Worm (Caenorhabditis elegans) whole organism, young adult: ENCODE results near the gene C49F5.6.

ENCODE experiments used
- B0336.3 ChIP-seq: fragments of 200-800 bp; sonication (Bioruptor generic); IDR thresholded peaks from 2 replicates; pipeline ENCODE4 v1.3.6; 2022; ENCODE audit warnings: missing genetic modification characterization, missing compliant biosample characterization
- C17E4.6 ChIP-seq: fragments of 200-800 bp; sonication (Bioruptor generic); IDR thresholded peaks from 2 replicates; pipeline ENCODE4 v1.3.6; 2022; ENCODE audit warnings: missing genetic modification reagents, missing genetic modification characterization, missing compliant biosample characterization
- F10E7.11 ChIP-seq: sonication (generic microtip); optimal IDR thresholded peaks from 2 replicates; lab custom pipeline; 2017; ENCODE audit warnings: mild to moderate bottlenecking, missing genetic modification characterization, moderate library complexity, missing compliant biosample characterization
- F23B12.7 ChIP-seq: sonication (generic microtip); optimal IDR thresholded peaks from 2 replicates; lab custom pipeline; 2017; ENCODE audit warnings: missing genetic modification characterization, mild to moderate bottlenecking, missing compliant biosample characterization, antibody characterized with exemption, moderate library complexity; ENCODE audit not compliant: insufficient read depth
- F39B2.1 ChIP-seq: fragments of 200-800 bp; sonication (Bioruptor generic); IDR thresholded peaks from 2 replicates; pipeline ENCODE4 v1.3.6; 2022; ENCODE audit warnings: missing genetic modification reagents, missing genetic modification characterization, missing compliant biosample characterization
- ZK185.1 ChIP-seq: sonication (generic microtip); optimal IDR thresholded peaks from 2 replicates; lab custom pipeline; 2016; ENCODE audit warnings: mild to moderate bottlenecking, missing genetic modification characterization, missing compliant biosample characterization; ENCODE audit not compliant: poor library complexity, severe bottlenecking
- aptf-2 ChIP-seq: fragments of 200-800 bp; sonication (Bioruptor generic); conservative IDR thresholded peaks from 2 replicates; pipeline ENCODE4 v1.3.6; 2022; ENCODE audit warnings: missing genetic modification reagents, missing genetic modification characterization, missing compliant biosample characterization
- attf-5 ChIP-seq: fragments of 200-800 bp; sonication (Bioruptor generic); optimal IDR thresholded peaks from 2 replicates; lab custom pipeline; 2018; ENCODE audit warnings: mild to moderate bottlenecking, missing genetic modification characterization, missing compliant biosample characterization
- attf-6 ChIP-seq: fragments of 200-800 bp; sonication (Bioruptor generic); IDR thresholded peaks from 2 replicates; pipeline ENCODE4 v1.3.6; 2022; ENCODE audit warnings: missing genetic modification reagents, missing genetic modification characterization, missing compliant biosample characterization
- ccch-3 ChIP-seq: fragments of 200-800 bp; sonication (Bioruptor generic); optimal IDR thresholded peaks from 2 replicates; lab custom pipeline; 2018; ENCODE audit warnings: mild to moderate bottlenecking, missing genetic modification characterization, missing compliant biosample characterization
- cebp-1 ChIP-seq, 2 experiments: fragments of 200-800 bp in 1 of 2; sonication (Bioruptor generic) in 1 of 2; sonication (generic microtip) in 1 of 2; IDR thresholded peaks in 1 of 2; optimal IDR thresholded peaks in 1 of 2; 2 replicates each; pipeline versions ENCODE4 v1.3.6 to Lab custom; 2017 to 2022; ENCODE audit warnings: missing compliant biosample characterization in 2 of 2, missing genetic modification characterization in 2 of 2, mild to moderate bottlenecking in 1 of 2, missing genetic modification reagents in 1 of 2, moderate library complexity in 1 of 2
- cebp-2 ChIP-seq: fragments of 200-800 bp; sonication (Bioruptor generic); IDR thresholded peaks from 2 replicates; pipeline ENCODE4 v1.3.6; 2022; ENCODE audit warnings: missing genetic modification characterization, missing compliant biosample characterization
- ceh-27 ChIP-seq: fragments of 200-800 bp; sonication (Bioruptor generic); optimal IDR thresholded peaks from 2 replicates; lab custom pipeline; 2018; ENCODE audit warnings: mild to moderate bottlenecking, missing genetic modification characterization, moderate library complexity, missing compliant biosample characterization
- chd-7 ChIP-seq: sonication (generic microtip); optimal IDR thresholded peaks from 2 replicates; lab custom pipeline; 2016; ENCODE audit warnings: mild to moderate bottlenecking, missing genetic modification characterization, moderate library complexity, missing compliant biosample characterization
- die-1 ChIP-seq: sonication (generic microtip); optimal IDR thresholded peaks from 2 replicates; lab custom pipeline; 2016; ENCODE audit warnings: missing genotype, mild to moderate bottlenecking, missing genetic modification characterization, missing compliant biosample characterization
- dox-1 ChIP-seq: fragments of 200-800 bp; sonication (Bioruptor generic); IDR thresholded peaks from 2 replicates; pipeline ENCODE4 v1.3.6; 2022; ENCODE audit warnings: missing genetic modification reagents, missing genetic modification characterization, missing compliant biosample characterization
- egl-18 ChIP-seq: fragments of 200-800 bp; sonication (Bioruptor generic); IDR thresholded peaks from 2 replicates; pipeline ENCODE4 v1.3.6; 2022; ENCODE audit warnings: missing genetic modification reagents, missing genetic modification characterization, missing compliant biosample characterization
- gei-17 ChIP-seq: fragments of 200-800 bp; sonication (Bioruptor generic); optimal IDR thresholded peaks from 2 replicates; lab custom pipeline; 2018; ENCODE audit warnings: mild to moderate bottlenecking, missing genetic modification characterization, missing compliant biosample characterization
- him-1 ChIP-seq: sonication (generic microtip); optimal IDR thresholded peaks from 2 replicates; lab custom pipeline; 2016; ENCODE audit warnings: missing genotype, missing genetic modification reagents, missing genetic modification characterization, missing compliant biosample characterization
- hlh-12 ChIP-seq: sonication (generic microtip); optimal IDR thresholded peaks from 2 replicates; lab custom pipeline; 2016; ENCODE audit warnings: missing genetic modification characterization, missing compliant biosample characterization
- hmg-1.2 ChIP-seq: fragments of 200-800 bp; sonication (Bioruptor generic); IDR thresholded peaks from 2 replicates; pipeline ENCODE4 v1.3.6; 2022; ENCODE audit warnings: missing genetic modification reagents, missing genetic modification characterization, missing compliant biosample characterization
- let-607 ChIP-seq, 2 experiments: fragments of 200-800 bp in 1 of 2; sonication (Bioruptor generic) in 1 of 2; sonication (generic microtip) in 1 of 2; optimal IDR thresholded peaks; 2 replicates each; lab custom pipeline; 2016 to 2018; ENCODE audit warnings: mild to moderate bottlenecking in 2 of 2, missing compliant biosample characterization in 2 of 2, missing genetic modification characterization in 2 of 2, moderate library complexity in 2 of 2, missing genotype in 1 of 2
- lin-35 ChIP-seq, 3 experiments: fragments of 150-350 bp in 2 of 3; sonication (generic microtip) in 1 of 3; optimal IDR thresholded peaks; 2 replicates each; lab custom pipeline; 2014 to 2018; ENCODE audit warnings: missing biosample characterization in 3 of 3, missing genetic modification characterization in 3 of 3, missing genetic modification reagents in 3 of 3
- lin-40 ChIP-seq: sonication (generic microtip); optimal IDR thresholded peaks from 2 replicates; lab custom pipeline; 2016; ENCODE audit warnings: missing genetic modification characterization, mild to moderate bottlenecking, missing compliant biosample characterization, missing genotype, missing genetic modification reagents
- lin-54 ChIP-seq: fragments of 200-800 bp; sonication (Bioruptor generic); optimal IDR thresholded peaks from 2 replicates; lab custom pipeline; 2018; ENCODE audit warnings: mild to moderate bottlenecking, missing genetic modification characterization, missing compliant biosample characterization
- madf-10 ChIP-seq: sonication (generic microtip); optimal IDR thresholded peaks from 2 replicates; lab custom pipeline; 2016; ENCODE audit warnings: mild to moderate bottlenecking, missing genetic modification characterization, missing compliant biosample characterization
- madf-3 ChIP-seq: fragments of 200-800 bp; sonication (Bioruptor generic); IDR thresholded peaks from 2 replicates; pipeline ENCODE4 v1.3.6; 2022; ENCODE audit warnings: missing genetic modification reagents, missing genetic modification characterization, missing compliant biosample characterization
- mcd-1 ChIP-seq: fragments of 200-800 bp; sonication (Bioruptor generic); IDR thresholded peaks from 2 replicates; pipeline ENCODE4 v1.3.6; 2022; ENCODE audit warnings: missing genetic modification reagents, missing genetic modification characterization, missing compliant biosample characterization
- mes-4 ChIP-seq: sonication (generic microtip); optimal IDR thresholded peaks from 2 replicates; lab custom pipeline; 2016; ENCODE audit warnings: missing genotype, missing genetic modification characterization, missing compliant biosample characterization
- nfyb-1 ChIP-seq: fragments of 200-800 bp; sonication (Bioruptor generic); IDR thresholded peaks from 2 replicates; pipeline ENCODE4 v1.3.6; 2022; ENCODE audit warnings: missing genetic modification reagents, missing genetic modification characterization, missing compliant biosample characterization
- nhr-179 ChIP-seq: sonication (generic microtip); optimal IDR thresholded peaks from 2 replicates; lab custom pipeline; 2016; ENCODE audit warnings: mild to moderate bottlenecking, missing genetic modification characterization, missing compliant biosample characterization
- nhr-80 ChIP-seq: sonication (generic microtip); optimal IDR thresholded peaks from 2 replicates; lab custom pipeline; 2016; ENCODE audit warnings: missing genetic modification characterization, missing compliant biosample characterization
- rcor-1 ChIP-seq: fragments of 200-800 bp; sonication (Bioruptor generic); IDR thresholded peaks from 2 replicates; pipeline ENCODE4 v1.3.6; 2022; ENCODE audit warnings: missing genetic modification reagents, missing genetic modification characterization, missing compliant biosample characterization
- sea-2 ChIP-seq: fragments of 200-800 bp; sonication (Bioruptor generic); IDR thresholded peaks from 2 replicates; pipeline ENCODE4 v1.3.6; 2022; ENCODE audit warnings: missing genetic modification characterization, missing compliant biosample characterization
- xnd-1 ChIP-seq: sonication (generic microtip); optimal IDR thresholded peaks from 2 replicates; lab custom pipeline; 2016; ENCODE audit warnings: missing genotype, missing genetic modification reagents, missing genetic modification characterization, missing compliant biosample characterization
- ztf-18 ChIP-seq: sonication (generic microtip); optimal IDR thresholded peaks from 2 replicates; lab custom pipeline; 2016; ENCODE audit warnings: missing genotype, mild to moderate bottlenecking, missing genetic modification characterization, missing compliant biosample characterization
- ztf-25 ChIP-seq: fragments of 200-800 bp; sonication (Bioruptor generic); IDR thresholded peaks from 2 replicates; pipeline ENCODE4 v1.3.6; 2022; ENCODE audit warnings: missing genetic modification reagents, missing genetic modification characterization, missing compliant biosample characterization
- ztf-26 ChIP-seq: sonication (generic microtip); optimal IDR thresholded peaks from 2 replicates; lab custom pipeline; 2017; ENCODE audit warnings: missing genetic modification characterization, missing compliant biosample characterization
- ztf-28 ChIP-seq: fragments of 200-800 bp; sonication (Bioruptor generic); IDR thresholded peaks from 2 replicates; pipeline ENCODE4 v1.3.6; 2022; ENCODE audit warnings: missing genetic modification reagents, missing genetic modification characterization, missing compliant biosample characterization
- ztf-6 ChIP-seq: fragments of 200-800 bp; sonication (Bioruptor generic); IDR thresholded peaks from 2 replicates; pipeline ENCODE4 v1.3.6; 2022; ENCODE audit warnings: missing genetic modification reagents, missing genetic modification characterization, missing compliant biosample characterization

Gene C49F5.6

DNA sequence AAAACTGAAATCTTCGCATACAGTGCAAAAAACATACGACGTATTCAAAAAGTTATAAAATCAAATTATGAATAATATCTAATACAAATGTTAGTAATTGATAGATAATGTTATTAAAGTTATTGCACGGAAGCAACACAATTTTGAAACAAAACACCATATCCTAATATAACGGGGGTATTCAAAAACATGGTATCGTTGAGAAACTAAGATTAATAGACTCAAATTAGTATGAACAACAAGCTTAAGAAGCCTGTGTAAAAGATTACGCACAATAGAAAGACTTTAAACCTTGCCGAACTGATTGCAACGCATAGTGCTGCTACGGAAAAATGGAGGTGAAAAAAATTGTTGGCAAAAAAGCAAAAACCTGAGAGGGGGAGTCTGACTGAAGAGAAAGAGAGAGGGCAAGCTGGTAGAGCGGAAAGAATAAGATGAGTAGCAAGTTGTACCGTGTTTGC, 17.4 kb downstream of the C49F5.6 start, which contains the start of gene sma-5:
Gene sma-5, minus strand, starts transcription at position 51 of the 461 bp plus-strand sequence.
- TF ChIP-seq cebp-2 (GFP tag; lab: Robert Waterston, UW) (no peak), nhr-179 (tag; lab: Kevin White, UChicago) (no peak), die-1 (tag; lab: Kevin White, UChicago) (no peak), him-1 (tag; lab: Kevin White, UChicago) (no peak), rcor-1 (GFP tag; lab: Robert Waterston, UW) (no peak), mes-4 (tag; lab: Kevin White, UChicago) (no peak), ztf-18 (no peak), xnd-1 (tag; lab: Kevin White, UChicago) (no peak)

DNA sequence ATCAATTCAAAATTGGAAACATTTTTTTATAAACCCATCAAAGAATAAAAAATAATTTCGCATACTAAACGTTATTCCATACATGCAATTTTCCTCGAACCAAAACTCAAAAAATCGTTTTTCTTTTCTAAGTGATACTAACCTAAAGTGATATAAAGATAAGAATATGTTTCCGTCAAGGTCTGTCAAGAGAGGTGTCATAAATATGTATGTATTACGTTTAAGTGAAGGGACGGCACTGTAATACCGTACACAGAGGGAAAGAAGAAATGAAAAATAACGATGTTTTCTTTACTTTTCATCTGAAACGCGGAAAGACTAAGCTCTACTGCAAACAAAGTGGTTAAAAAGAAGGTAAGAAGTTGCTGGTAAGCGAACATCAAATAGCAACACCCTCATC, 18.4 kb downstream of the C49F5.6 start:
- TF ChIP-seq die-1 (tag; lab: Kevin White, UChicago) (no peak), nhr-80 (tag; lab: Kevin White, UChicago) (peak; percentile 34)

DNA sequence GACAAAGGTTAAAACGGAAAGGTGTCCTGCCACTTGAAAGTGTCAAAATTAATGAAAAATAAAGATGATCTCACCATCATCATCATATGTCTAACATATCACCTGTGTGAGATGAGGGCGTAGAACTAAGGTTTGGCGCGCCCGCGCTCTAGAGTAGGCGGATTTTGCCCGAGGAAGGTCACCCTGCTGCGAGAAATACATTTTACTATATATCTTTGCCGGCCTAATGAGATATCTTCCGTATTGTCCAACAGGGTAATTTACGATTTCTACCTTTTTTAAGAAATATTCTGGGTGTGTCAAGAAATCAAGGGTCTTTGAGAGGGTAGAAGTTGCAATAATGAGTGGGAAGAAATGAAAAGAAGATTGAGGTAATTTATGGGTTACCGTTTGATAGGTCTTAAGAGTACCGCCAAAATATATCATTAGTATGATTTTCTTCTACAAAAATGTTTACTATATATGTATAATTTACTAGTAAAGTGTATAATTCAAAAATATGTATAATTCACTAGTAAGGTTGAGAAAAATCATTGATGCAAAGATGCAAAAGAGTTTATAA, 19.9 kb downstream of the C49F5.6 start:
- TF ChIP-seq attf-6 (GFP tag; lab: Robert Waterston, UW) (no peak), hlh-12 (tag; lab: Kevin White, UChicago) (no peak), B0336.3 (GFP tag; lab: Robert Waterston, UW) (no peak), lin-54 (no peak), madf-10 (tag; lab: Kevin White, UChicago) (no peak), lin-40 (tag; lab: Kevin White, UChicago) (no peak), F39B2.1 (GFP tag; lab: Robert Waterston, UW) (no peak), ztf-25 (GFP tag; lab: Robert Waterston, UW) (no peak), let-607 (tag; optimal IDR thresholded peaks at IDR 0.05; lab: Kevin White, UChicago) (no peak), nhr-179 (tag; lab: Kevin White, UChicago) (no peak), chd-7 (no peak), aptf-2 (GFP tag; lab: Robert Waterston, UW) (no peak)
- TF ChIP-seq, all 124 proteins: peak for 0

DNA sequence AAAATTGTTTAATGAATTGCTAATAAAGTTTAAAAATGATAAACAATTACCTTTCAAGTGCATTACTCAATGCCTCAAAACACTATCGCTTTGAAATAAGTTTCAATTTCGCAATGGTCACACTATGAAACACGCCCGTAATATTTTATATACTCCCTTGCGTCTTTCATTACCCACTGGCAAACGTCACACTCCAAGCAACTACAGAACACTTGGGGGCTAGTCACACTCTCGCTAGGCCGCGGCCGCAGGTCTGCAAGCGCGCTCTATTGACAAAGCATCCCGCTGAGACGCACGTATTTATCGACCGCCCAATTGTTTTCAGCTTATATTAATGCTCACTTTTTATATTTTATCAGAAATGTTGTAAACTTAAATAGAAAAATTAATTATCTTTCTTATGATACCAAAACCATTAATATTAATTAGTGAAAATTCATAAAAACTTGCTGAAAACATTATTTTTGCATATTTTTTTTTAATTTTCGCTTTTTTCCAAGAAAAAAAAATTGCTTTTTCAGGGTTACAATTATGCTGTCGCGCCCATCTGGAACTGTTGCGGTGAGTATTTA, 29.9 kb downstream of the C49F5.6 start, which contains the start of the genes nmat-1 and ucr-2.1:
Gene nmat-1, minus strand, starts transcription at position 136 of the 572 bp plus-strand sequence.
Gene ucr-2.1, plus strand, starts transcription at position 522 of the 572 bp plus-strand sequence.
- TF ChIP-seq sea-2 (GFP tag; lab: Robert Waterston, UW) = no peak
- TF ChIP-seq attf-5 (GFP tag; lab: Kevin White, UChicago) = peak; percentile 90
- peak; percentile 76 for TF ChIP-seq lin-40 (tag; lab: Kevin White, UChicago)
- peak; percentile 65 for TF ChIP-seq ztf-18
- TF ChIP-seq C17E4.6 (GFP tag; lab: Robert Waterston, UW) = no peak
- TF ChIP-seq gei-17 = peak; percentile 7
- no peak for TF ChIP-seq F10E7.11 (tag; lab: Kevin White, UChicago)
- peak; percentile 56; the same call in 1 of the 2 replicates for TF ChIP-seq B0336.3 (GFP tag; lab: Robert Waterston, UW)
- TF ChIP-seq nfyb-1 (GFP tag; lab: Robert Waterston, UW) = no peak
- no peak for TF ChIP-seq egl-18 (GFP tag; lab: Robert Waterston, UW)
- TF ChIP-seq lin-35 (GFP tag; optimal IDR thresholded peaks at IDR 0.05; lab: Kevin White, UChicago) = peak in 1 of 3 experiments; percentile 37
- peak; percentile 92 for TF ChIP-seq cebp-1 (GFP tag; IDR thresholded peaks at IDR 0.05; lab: Robert Waterston, UW)
- TF ChIP-seq cebp-1 (tag; optimal IDR thresholded peaks at IDR 0.05; lab: Kevin White, UChicago) = peak; percentile 97
- peak; percentile 74 for TF ChIP-seq ceh-27 (GFP tag; lab: Kevin White, UChicago)
- TF ChIP-seq ZK185.1 (tag; lab: Kevin White, UChicago) = peak; percentile 48
- peak; percentile 33 for TF ChIP-seq ccch-3 (GFP tag; lab: Kevin White, UChicago)
- TF ChIP-seq ztf-28 (GFP tag; lab: Robert Waterston, UW) = no peak
- 0 out of 2 replicates have a peak, but pooled peaks have one; percentile 33 for TF ChIP-seq ztf-6 (GFP tag; lab: Robert Waterston, UW)
- TF ChIP-seq nhr-80 (tag; lab: Kevin White, UChicago) = peak; percentile 97
- TF ChIP-seq madf-3 (GFP tag; lab: Robert Waterston, UW) = no peak
- peak; percentile 41 for TF ChIP-seq F23B12.7 (tag; lab: Kevin White, UChicago)
- peak; percentile 48 for TF ChIP-seq ztf-26
- peak in 1 of 2 experiments; percentile 63 for TF ChIP-seq let-607 (tag; optimal IDR thresholded peaks at IDR 0.05; lab: Kevin White, UChicago)
- peak; percentile 98 for TF ChIP-seq mcd-1 (GFP tag; lab: Robert Waterston, UW)
- 0 out of 2 replicates have a peak, but pooled peaks have one; percentile 24 for TF ChIP-seq hmg-1.2 (GFP tag; lab: Robert Waterston, UW)
- peak; percentile 86 for TF ChIP-seq dox-1 (GFP tag; lab: Robert Waterston, UW)
